Worm (Caenorhabditis elegans) whole organism, L4 larva: Measurements from ENCODE around the gene C04A2.15.

ENCODE experiments used
- D1046.2 ChIP-seq: fragments of 200-800 bp; sonication (Bioruptor generic); IDR thresholded peaks from 2 replicates; pipeline ENCODE4 v1.3.6; 2022; ENCODE audit warnings: missing genetic modification characterization, missing compliant biosample characterization
- F10B5.3 ChIP-seq: sonication (generic microtip); optimal IDR thresholded peaks from 2 replicates; lab custom pipeline; 2016; ENCODE audit warnings: mild to moderate bottlenecking, missing genetic modification characterization, missing compliant biosample characterization
- F26F4.8 ChIP-seq: fragments of 200-800 bp; sonication (Bioruptor generic); conservative IDR thresholded peaks from 2 replicates; pipeline ENCODE4 v1.3.6; 2022; ENCODE audit warnings: missing genetic modification characterization, missing compliant biosample characterization
- F37D6.2 ChIP-seq: sonication (generic microtip); optimal IDR thresholded peaks from 2 replicates; lab custom pipeline; 2016; ENCODE audit warnings: mild to moderate bottlenecking, missing genetic modification characterization, missing compliant biosample characterization
- Y48G9A.11 ChIP-seq: fragments of 200-800 bp; sonication (Bioruptor generic); IDR thresholded peaks from 2 replicates; pipeline ENCODE4 v1.3.6; 2022; ENCODE audit warnings: missing genetic modification reagents, missing genetic modification characterization, missing compliant biosample characterization
- ZK337.2 ChIP-seq: fragments of 200-800 bp; sonication (Bioruptor generic); IDR thresholded peaks from 2 replicates; pipeline ENCODE4 v1.3.6; 2022; ENCODE audit warnings: missing genetic modification reagents, missing genetic modification characterization, missing compliant biosample characterization
- aly-2 ChIP-seq: sonication (generic microtip); optimal IDR thresholded peaks from 2 replicates; lab custom pipeline; 2018; ENCODE audit warnings: missing biosample characterization, missing genetic modification characterization
- attf-4 ChIP-seq: sonication (generic microtip); optimal IDR thresholded peaks from 3 replicates; lab custom pipeline; 2017; ENCODE audit warnings: missing biosample characterization, missing genetic modification characterization
- ceh-20 ChIP-seq: fragments of 200-800 bp; sonication (Bioruptor generic); IDR thresholded peaks from 2 replicates; pipeline ENCODE4 v1.3.6; 2022; ENCODE audit warnings: missing genetic modification reagents, missing genetic modification characterization, missing compliant biosample characterization
- daf-16 ChIP-seq, 3 experiments: sonication (generic microtip); optimal IDR thresholded peaks; 2 replicates each; lab custom pipeline; 2016 to 2017; ENCODE audit warnings: missing genetic modification characterization in 3 of 3, missing genetic modification reagents in 3 of 3, mild to moderate bottlenecking in 2 of 3, missing compliant biosample characterization in 2 of 3, missing biosample characterization in 1 of 3, moderate library complexity in 1 of 3
- daf-8 ChIP-seq: fragments of 200-800 bp; sonication (Bioruptor generic); IDR thresholded peaks from 2 replicates; pipeline ENCODE4 v1.3.6; 2022; ENCODE audit warnings: missing genetic modification characterization, missing compliant biosample characterization
- dmd-6 ChIP-seq: fragments of 200-800 bp; sonication (Bioruptor generic); IDR thresholded peaks from 2 replicates; pipeline ENCODE4 v1.3.6; 2022; ENCODE audit warnings: missing genetic modification reagents, missing genetic modification characterization, missing compliant biosample characterization
- dmd-8 ChIP-seq: fragments of 200-800 bp; sonication (Bioruptor generic); IDR thresholded peaks from 2 replicates; pipeline ENCODE4 v1.3.6; 2022; ENCODE audit warnings: missing genetic modification characterization, missing compliant biosample characterization
- dmd-9 ChIP-seq: fragments of 200-800 bp; sonication (Bioruptor generic); IDR thresholded peaks from 2 replicates; pipeline ENCODE4 v1.3.6; 2022; ENCODE audit warnings: missing genetic modification reagents, missing genetic modification characterization, missing compliant biosample characterization
- dpl-1 ChIP-seq: fragments of 150-350 bp; optimal IDR thresholded peaks from 2 replicates; lab custom pipeline; 2014; ENCODE audit warnings: missing biosample characterization, missing genetic modification reagents, missing genetic modification characterization
- dve-1 ChIP-seq: sonication (generic microtip); optimal IDR thresholded peaks from 2 replicates; lab custom pipeline; 2017; ENCODE audit warnings: antibody characterized with exemption, mild to moderate bottlenecking, missing genetic modification characterization, missing compliant biosample characterization; ENCODE audit not compliant: insufficient read depth
- egl-27 ChIP-seq: sonication (generic microtip); optimal IDR thresholded peaks from 3 replicates; lab custom pipeline; 2017; ENCODE audit warnings: missing biosample characterization, missing genetic modification reagents, missing genetic modification characterization
- egl-43 ChIP-seq: fragments of 200-800 bp; sonication (Bioruptor generic); IDR thresholded peaks from 2 replicates; pipeline ENCODE4 v1.3.6; 2022; ENCODE audit warnings: missing genetic modification reagents, missing genetic modification characterization, missing compliant biosample characterization
- fkh-10 ChIP-seq: fragments of 150-350 bp; optimal IDR thresholded peaks from 2 replicates; lab custom pipeline; 2014; ENCODE audit warnings: missing biosample characterization, missing genetic modification reagents, missing genetic modification characterization
- fos-1 ChIP-seq: fragments of 150-350 bp; optimal IDR thresholded peaks from 2 replicates; lab custom pipeline; 2014; ENCODE audit warnings: missing biosample characterization, missing genetic modification characterization
- gei-8 ChIP-seq: fragments of 200-800 bp; sonication (Bioruptor generic); optimal IDR thresholded peaks from 2 replicates; lab custom pipeline; 2018; ENCODE audit warnings: mild to moderate bottlenecking, missing genetic modification characterization, missing compliant biosample characterization
- hif-1 ChIP-seq, 2 experiments: sonication (generic microtip); optimal IDR thresholded peaks; 2 replicates each; lab custom pipeline; 2016 to 2017; ENCODE audit warnings: missing compliant biosample characterization in 2 of 2, missing genetic modification characterization in 2 of 2, missing genetic modification reagents in 2 of 2, missing genotype in 2 of 2, mild to moderate bottlenecking in 1 of 2
- hlh-30 ChIP-seq: sonication (generic microtip); optimal IDR thresholded peaks from 2 replicates; lab custom pipeline; 2017; ENCODE audit warnings: antibody characterized with exemption, mild to moderate bottlenecking, missing genetic modification characterization, missing compliant biosample characterization; ENCODE audit not compliant: insufficient read depth
- lin-13 ChIP-seq: fragments of 150-350 bp; optimal IDR thresholded peaks from 2 replicates; lab custom pipeline; 2014; ENCODE audit warnings: missing biosample characterization, missing genetic modification reagents, missing genetic modification characterization
- lin-39 ChIP-seq: fragments of 150-350 bp; optimal IDR thresholded peaks from 2 replicates; lab custom pipeline; 2014; ENCODE audit warnings: missing biosample characterization, missing genetic modification reagents, missing genetic modification characterization
- lir-3 ChIP-seq: sonication (generic microtip); optimal IDR thresholded peaks from 2 replicates; lab custom pipeline; 2016; ENCODE audit warnings: mild to moderate bottlenecking, missing genetic modification characterization, missing compliant biosample characterization
- lsy-2 ChIP-seq, 2 experiments: fragments of 150-350 bp in 1 of 2; sonication (generic microtip) in 1 of 2; optimal IDR thresholded peaks; 2 replicates each; lab custom pipeline; 2014 to 2017; ENCODE audit warnings: missing biosample characterization in 2 of 2, missing genetic modification characterization in 2 of 2
- madf-5 ChIP-seq, 2 experiments: fragments of 200-800 bp; sonication (Bioruptor generic); IDR thresholded peaks; 2 replicates each; pipeline ENCODE4 v1.3.6; 2022; ENCODE audit warnings: missing compliant biosample characterization in 2 of 2, missing genetic modification characterization in 2 of 2
- mdl-1 ChIP-seq, 2 experiments: fragments of 150-350 bp in 1 of 2; sonication (generic microtip) in 1 of 2; optimal IDR thresholded peaks; 2 replicates each; lab custom pipeline; 2014 to 2017; ENCODE audit warnings: missing biosample characterization in 2 of 2, missing genetic modification characterization in 2 of 2
- mdt-29 ChIP-seq: fragments of 200-800 bp; sonication (Bioruptor generic); IDR thresholded peaks from 2 replicates; pipeline ENCODE4 v1.3.6; 2022; ENCODE audit warnings: missing genetic modification reagents, missing genetic modification characterization, missing compliant biosample characterization
- nhr-10 ChIP-seq: fragments of 150-350 bp; optimal IDR thresholded peaks from 2 replicates; lab custom pipeline; 2014; ENCODE audit warnings: missing biosample characterization, missing genetic modification characterization
- nhr-102 ChIP-seq: sonication (generic microtip); optimal IDR thresholded peaks from 2 replicates; lab custom pipeline; 2016; ENCODE audit warnings: mild to moderate bottlenecking, missing genetic modification characterization, moderate library complexity, missing compliant biosample characterization
- nhr-6 ChIP-seq: fragments of 150-350 bp; optimal IDR thresholded peaks from 2 replicates; lab custom pipeline; 2014; ENCODE audit warnings: missing biosample characterization, missing genetic modification characterization
- nhr-76 ChIP-seq: fragments of 150-350 bp; optimal IDR thresholded peaks from 2 replicates; lab custom pipeline; 2014; ENCODE audit warnings: missing biosample characterization, missing genetic modification characterization
- php-3 ChIP-seq: fragments of 200-800 bp; sonication (Bioruptor generic); IDR thresholded peaks from 2 replicates; pipeline ENCODE4 v1.3.6; 2022; ENCODE audit warnings: missing genetic modification reagents, missing genetic modification characterization, missing compliant biosample characterization
- pqm-1 ChIP-seq: sonication (generic microtip); optimal IDR thresholded peaks from 2 replicates; lab custom pipeline; 2017; ENCODE audit warnings: missing biosample characterization, missing genetic modification characterization
- saeg-2 ChIP-seq: fragments of 200-800 bp; sonication (Bioruptor generic); IDR thresholded peaks from 2 replicates; pipeline ENCODE4 v1.3.6; 2022; ENCODE audit warnings: missing genetic modification reagents, missing genetic modification characterization, missing compliant biosample characterization
- set-16 ChIP-seq: fragments of 200-800 bp; sonication (Bioruptor generic); IDR thresholded peaks from 2 replicates; pipeline ENCODE4 v1.3.6; 2022; ENCODE audit warnings: missing genetic modification reagents, missing genetic modification characterization, missing compliant biosample characterization
- skn-1 ChIP-seq: fragments of 150-350 bp; optimal IDR thresholded peaks from 2 replicates; lab custom pipeline; 2014; ENCODE audit warnings: missing biosample characterization, missing genetic modification characterization
- snpc-1.2 ChIP-seq: fragments of 200-800 bp; sonication (Bioruptor generic); IDR thresholded peaks from 2 replicates; pipeline ENCODE4 v1.3.6; 2022; ENCODE audit warnings: missing genetic modification reagents, missing genetic modification characterization, missing compliant biosample characterization
- snpc-4 ChIP-seq: fragments of 150-350 bp; optimal IDR thresholded peaks from 2 replicates; lab custom pipeline; 2014; ENCODE audit warnings: missing biosample characterization, missing genetic modification characterization
- tag-97 ChIP-seq: fragments of 200-800 bp; sonication (Bioruptor generic); IDR thresholded peaks from 2 replicates; pipeline ENCODE4 v1.3.6; 2022; ENCODE audit warnings: missing genetic modification characterization, missing compliant biosample characterization
- tra-1 ChIP-seq: fragments of 200-800 bp; sonication (Bioruptor generic); IDR thresholded peaks from 2 replicates; pipeline ENCODE4 v1.3.6; 2022; ENCODE audit warnings: missing genetic modification reagents, missing genetic modification characterization, missing compliant biosample characterization
- unc-62 ChIP-seq, 3 experiments: fragments of 150-350 bp in 1 of 3; sonication (generic microtip); optimal IDR thresholded peaks in 2 of 3; peaks in 1 of 3; 1 replicate in 1 of 3; 2 replicates in 2 of 3; lab custom pipeline; 2014 to 2017; ENCODE audit warnings: missing biosample characterization in 3 of 3, missing genetic modification characterization in 3 of 3, missing genetic modification reagents in 3 of 3, missing genotype in 1 of 3
- vab-7 ChIP-seq: fragments of 200-800 bp; sonication (Bioruptor generic); IDR thresholded peaks from 2 replicates; pipeline ENCODE4 v1.3.6; 2022; ENCODE audit warnings: missing genetic modification reagents, missing genetic modification characterization, missing compliant biosample characterization
- zag-1 ChIP-seq: fragments of 150-350 bp; optimal IDR thresholded peaks from 2 replicates; lab custom pipeline; 2014; ENCODE audit warnings: missing biosample characterization, missing genetic modification characterization
- zip-11 ChIP-seq: fragments of 200-800 bp; sonication (Bioruptor generic); IDR thresholded peaks from 2 replicates; pipeline ENCODE4 v1.3.6; 2022; ENCODE audit warnings: missing genetic modification characterization, missing compliant biosample characterization

C04A2.15 gene

ce11 chrII:6828073-6828900, 23.7 kb upstream of the C04A2.15 start (continued):
- TF ChIP-seq daf-8 (GFP tag; lab: Robert Waterston, UW) (no peak), dmd-8 (no peak), mdt-29 (GFP tag; lab: Robert Waterston, UW) (no peak), mdl-1 (tag; optimal IDR thresholded peaks at IDR 0.05; lab: Kevin White, UChicago) (no peak)

- TF ChIP-seq egl-27 (tag; lab: Kevin White, UChicago) (no peak), dmd-9 (GFP tag; lab: Robert Waterston, UW) (no peak), nhr-76 (tag; lab: Kevin White, UChicago) (no peak), madf-5 (GFP tag; IDR thresholded peaks at IDR 0.05; lab: Robert Waterston, UW) (no peak), F37D6.2 (tag; lab: Kevin White, UChicago) (no peak), nhr-10 (tag; lab: Kevin White, UChicago) (peak; percentile 0), F10B5.3 (tag; lab: Kevin White, UChicago) (no peak), tra-1 (GFP tag; lab: Robert Waterston, UW) (0 out of 2 replicates have a peak, but pooled peaks have one; percentile 38), Y48G9A.11 (no peak), zip-11 (no peak), nhr-6 (tag; lab: Kevin White, UChicago) (peak; percentile 58), skn-1 (tag; lab: Kevin White, UChicago) (no peak), egl-43 (GFP tag; lab: Robert Waterston, UW) (no peak), lin-39 (tag; lab: Kevin White, UChicago) (no peak), daf-16 (GFP tag; optimal IDR thresholded peaks at IDR 0.05; lab: Kevin White, UChicago) (no peak), daf-16 (tag; optimal IDR thresholded peaks at IDR 0.05; lab: Kevin White, UChicago) (peak; percentile 36), attf-4 (no peak), nhr-102 (no peak), snpc-1.2 (GFP tag; lab: Robert Waterston, UW) (no peak), dve-1 (tag; lab: Kevin White, UChicago) (peak; percentile 66), dmd-8 (no peak), zag-1 (no peak), mdl-1 (tag; optimal IDR thresholded peaks at IDR 0.05; lab: Kevin White, UChicago) (peak in 1 of 2 experiments; percentile 29), D1046.2 (GFP tag; lab: Robert Waterston, UW) (no peak), unc-62 (GFP tag; optimal IDR thresholded peaks at IDR 0.05 in 1 of 2; lab: Kevin White, UChicago) (peak in 1 of 2 experiments; percentile 99), unc-62 (tag; optimal IDR thresholded peaks at IDR 0.05; lab: Kevin White, UChicago) (no peak), lsy-2 (tag; optimal IDR thresholded peaks at IDR 0.05; lab: Kevin White, UChicago) (peak; percentile 44 to 51), vab-7 (GFP tag; lab: Robert Waterston, UW) (no peak), lin-13 (peak; percentile 10), fkh-10 (GFP tag; lab: Kevin White, UChicago) (no peak), fos-1 (no peak), tag-97 (GFP tag; lab: Robert Waterston, UW) (no peak), F26F4.8 (GFP tag; lab: Robert Waterston, UW) (no peak), set-16 (GFP tag; lab: Robert Waterston, UW) (no peak), pqm-1 (tag; lab: Kevin White, UChicago) (peak; percentile 55), saeg-2 (GFP tag; lab: Robert Waterston, UW) (no peak), ZK337.2 (GFP tag; lab: Robert Waterston, UW) (no peak), ceh-20 (GFP tag; lab: Robert Waterston, UW) (no peak), snpc-4 (no peak), dmd-6 (GFP tag; lab: Robert Waterston, UW) (peak; percentile 60; the same call in 1 of the 2 replicates), hlh-30 (tag; lab: Kevin White, UChicago) (peak; percentile 72), aly-2 (tag; lab: Kevin White, UChicago) (no peak), dpl-1 (GFP tag; lab: Kevin White, UChicago) (no peak), hif-1 (tag; optimal IDR thresholded peaks at IDR 0.05; lab: Kevin White, UChicago) (no peak), gei-8 (no peak), lir-3 (tag; lab: Kevin White, UChicago) (no peak), php-3 (GFP tag; lab: Robert Waterston, UW) (no peak)
Observed at ce11 chrII:6829108-6829507, 22.9 kb upstream of the C04A2.15 start.
